Worm (Caenorhabditis elegans) whole organism, L4 larva: ENCODE results near the gene T06E8.2.

Source experiments
- F10B5.3 ChIP-seq: sonication (generic microtip); optimal IDR thresholded peaks from 2 replicates; lab custom pipeline; 2016; ENCODE audit warnings: mild to moderate bottlenecking, missing genetic modification characterization, missing compliant biosample characterization
- Y105C5A.15 ChIP-seq: fragments of 200-800 bp; sonication (Bioruptor generic); IDR thresholded peaks from 2 replicates; pipeline ENCODE4 v1.3.6; 2022; ENCODE audit warnings: missing genetic modification characterization, missing compliant biosample characterization
- ZK546.5 ChIP-seq, 2 experiments: sonication (generic microtip); optimal IDR thresholded peaks; 2 replicates each; lab custom pipeline; 2017; ENCODE audit warnings: missing biosample characterization in 2 of 2, missing genetic modification characterization in 2 of 2
- aly-2 ChIP-seq: sonication (generic microtip); optimal IDR thresholded peaks from 2 replicates; lab custom pipeline; 2018; ENCODE audit warnings: missing biosample characterization, missing genetic modification characterization
- ceh-82 ChIP-seq: sonication (generic microtip); optimal IDR thresholded peaks from 2 replicates; lab custom pipeline; 2017; ENCODE audit warnings: missing biosample characterization, missing genetic modification characterization
- daf-8 ChIP-seq: fragments of 200-800 bp; sonication (Bioruptor generic); IDR thresholded peaks from 2 replicates; pipeline ENCODE4 v1.3.6; 2022; ENCODE audit warnings: missing genetic modification characterization, missing compliant biosample characterization
- duxl-1 ChIP-seq: sonication (generic microtip); optimal IDR thresholded peaks from 2 replicates; lab custom pipeline; 2016; ENCODE audit warnings: mild to moderate bottlenecking, missing genetic modification characterization, moderate library complexity, missing compliant biosample characterization; ENCODE audit not compliant: poor library complexity
- egl-27 ChIP-seq: sonication (generic microtip); optimal IDR thresholded peaks from 3 replicates; lab custom pipeline; 2017; ENCODE audit warnings: missing biosample characterization, missing genetic modification reagents, missing genetic modification characterization
- fkh-10 ChIP-seq: fragments of 150-350 bp; optimal IDR thresholded peaks from 2 replicates; lab custom pipeline; 2014; ENCODE audit warnings: missing biosample characterization, missing genetic modification reagents, missing genetic modification characterization
- nhr-76 ChIP-seq: fragments of 150-350 bp; optimal IDR thresholded peaks from 2 replicates; lab custom pipeline; 2014; ENCODE audit warnings: missing biosample characterization, missing genetic modification characterization
- set-16 ChIP-seq: fragments of 200-800 bp; sonication (Bioruptor generic); IDR thresholded peaks from 2 replicates; pipeline ENCODE4 v1.3.6; 2022; ENCODE audit warnings: missing genetic modification reagents, missing genetic modification characterization, missing compliant biosample characterization
- unc-39 ChIP-seq: sonication (generic microtip); optimal IDR thresholded peaks from 2 replicates; lab custom pipeline; 2017; ENCODE audit warnings: missing biosample characterization, missing genetic modification characterization
- vab-7 ChIP-seq: fragments of 200-800 bp; sonication (Bioruptor generic); IDR thresholded peaks from 2 replicates; pipeline ENCODE4 v1.3.6; 2022; ENCODE audit warnings: missing genetic modification reagents, missing genetic modification characterization, missing compliant biosample characterization
- zag-1 ChIP-seq: fragments of 150-350 bp; optimal IDR thresholded peaks from 2 replicates; lab custom pipeline; 2014; ENCODE audit warnings: missing biosample characterization, missing genetic modification characterization

ce11 chrV:10031384-10032171 is 4.6 kb downstream of the T06E8.2 start:
- TF ChIP-seq ceh-82 (tag; lab: Kevin White, UChicago) (no peak), fkh-10 (GFP tag; lab: Kevin White, UChicago) (no peak), duxl-1 (tag; lab: Kevin White, UChicago) (no peak), vab-7 (GFP tag; lab: Robert Waterston, UW) (no peak), ZK546.5 (tag; optimal IDR thresholded peaks at IDR 0.05; lab: Kevin White, UChicago) (no peak), Y105C5A.15 (GFP tag; lab: Robert Waterston, UW) (no peak), aly-2 (tag; lab: Kevin White, UChicago) (no peak), set-16 (GFP tag; lab: Robert Waterston, UW) (no peak), egl-27 (tag; lab: Kevin White, UChicago) (no peak), zag-1 (no peak), daf-8 (no peak), nhr-76 (tag; lab: Kevin White, UChicago) (no peak), unc-39 (no peak), F10B5.3 (tag; lab: Kevin White, UChicago) (no peak)
